Worm (Caenorhabditis elegans) whole organism, L1 larva: ENCODE data around the gene C54D10.4.
A peak's percentile ranks its signal among the peaks of the same experiment; 100 is the strongest.

Source experiments
- C04F5.9 ChIP-seq: sonication (generic microtip); optimal IDR thresholded peaks from 2 replicates; lab custom pipeline; 2016; ENCODE audit warnings: missing genetic modification characterization, missing compliant biosample characterization
- C16A3.4 ChIP-seq: fragments of 150-350 bp; optimal IDR thresholded peaks from 2 replicates; lab custom pipeline; 2014; ENCODE audit warnings: missing biosample characterization, missing genetic modification characterization
- C34B4.2 ChIP-seq: sonication (generic microtip); optimal IDR thresholded peaks from 2 replicates; lab custom pipeline; 2017; ENCODE audit warnings: mild to moderate bottlenecking, missing genetic modification characterization, missing compliant biosample characterization
- Y116A8C.19 ChIP-seq: sonication (generic microtip); optimal IDR thresholded peaks from 2 replicates; lab custom pipeline; 2016; ENCODE audit warnings: missing compliant biosample characterization, missing genetic modification characterization, borderline replicate concordance
- aly-2 ChIP-seq: fragments of 150-350 bp; optimal IDR thresholded peaks from 2 replicates; lab custom pipeline; 2014; ENCODE audit warnings: missing biosample characterization, missing genetic modification characterization
- ceh-63 ChIP-seq: fragments of 200-800 bp; sonication (Bioruptor generic); optimal IDR thresholded peaks from 2 replicates; lab custom pipeline; 2018; ENCODE audit warnings: mild to moderate bottlenecking, missing genetic modification characterization, missing compliant biosample characterization
- ceh-88 ChIP-seq: fragments of 200-800 bp; sonication (Bioruptor generic); IDR thresholded peaks from 2 replicates; pipeline ENCODE4 v1.3.6; 2022; ENCODE audit warnings: missing genetic modification characterization, missing compliant biosample characterization
- ceh-90 ChIP-seq: sonication (generic microtip); optimal IDR thresholded peaks from 2 replicates; lab custom pipeline; 2016; ENCODE audit warnings: missing genetic modification characterization, missing compliant biosample characterization
- efl-1 ChIP-seq, 4 experiments: fragments of 150-350 bp; optimal IDR thresholded peaks in 3 of 4; peaks in 1 of 4; 1 replicate in 1 of 4; 2 replicates in 3 of 4; lab custom pipeline; 2014; ENCODE audit warnings: missing biosample characterization in 2 of 4, missing genetic modification characterization in 2 of 4, missing genetic modification reagents in 2 of 4
- efl-3 ChIP-seq: fragments of 200-800 bp; sonication (Bioruptor generic); optimal IDR thresholded peaks from 2 replicates; lab custom pipeline; 2018; ENCODE audit warnings: mild to moderate bottlenecking, missing genetic modification characterization, missing compliant biosample characterization
- egl-27 ChIP-seq, 2 experiments: fragments of 150-350 bp in 1 of 2; sonication (generic microtip); optimal IDR thresholded peaks; 3 replicates each; lab custom pipeline; 2017 to 2018; ENCODE audit warnings: missing biosample characterization in 2 of 2, missing genetic modification characterization in 2 of 2, missing genetic modification reagents in 2 of 2
- elt-2 ChIP-seq: sonication (generic microtip); optimal IDR thresholded peaks from 2 replicates; lab custom pipeline; 2016; ENCODE audit warnings: missing genetic modification characterization, mild to moderate bottlenecking, inconsistent platforms, missing compliant biosample characterization, missing genetic modification reagents
- elt-3 ChIP-seq, 6 experiments: fragments of 150-350 bp in 1 of 6; sonication (generic microtip); optimal IDR thresholded peaks; 2 replicates each; lab custom pipeline; 2017 to 2018; ENCODE audit warnings: missing biosample characterization in 6 of 6, missing genetic modification characterization in 6 of 6, inconsistent platforms in 1 of 6
- fkh-10 ChIP-seq: sonication (generic microtip); optimal IDR thresholded peaks from 2 replicates; lab custom pipeline; 2017; ENCODE audit warnings: missing biosample characterization, missing genetic modification reagents, missing genetic modification characterization
- fkh-4 ChIP-seq: sonication (generic microtip); optimal IDR thresholded peaks from 2 replicates; lab custom pipeline; 2016; ENCODE audit warnings: missing compliant biosample characterization, missing genetic modification characterization, borderline replicate concordance
- hpl-2 ChIP-seq: fragments of 150-350 bp; optimal IDR thresholded peaks from 2 replicates; lab custom pipeline; 2014; ENCODE audit warnings: missing biosample characterization, missing genetic modification reagents, missing genetic modification characterization
- irx-1 ChIP-seq: sonication (generic microtip); optimal IDR thresholded peaks from 2 replicates; lab custom pipeline; 2016; ENCODE audit warnings: missing genetic modification characterization, missing compliant biosample characterization
- isw-1 ChIP-seq: fragments of 200-800 bp; sonication (Bioruptor generic); IDR thresholded peaks from 2 replicates; pipeline ENCODE4 v1.3.6; 2022; ENCODE audit warnings: missing genetic modification characterization, missing compliant biosample characterization
- jun-1 ChIP-seq: fragments of 150-350 bp; optimal IDR thresholded peaks from 2 replicates; lab custom pipeline; 2014; ENCODE audit warnings: missing biosample characterization, missing genetic modification reagents, missing genetic modification characterization
- lin-13 ChIP-seq: fragments of 150-350 bp; optimal IDR thresholded peaks from 2 replicates; lab custom pipeline; 2014; ENCODE audit warnings: missing biosample characterization, missing genetic modification reagents, missing genetic modification characterization
- lin-14 ChIP-seq: fragments of 200-800 bp; sonication (Bioruptor generic); optimal IDR thresholded peaks from 2 replicates; lab custom pipeline; 2018; ENCODE audit warnings: mild to moderate bottlenecking, missing genetic modification characterization, moderate library complexity, missing compliant biosample characterization
- lin-35 ChIP-seq, 2 experiments: fragments of 150-350 bp; optimal IDR thresholded peaks; 2 replicates each; lab custom pipeline; 2014; ENCODE audit warnings: missing biosample characterization in 2 of 2, missing genetic modification characterization in 2 of 2, missing genetic modification reagents in 2 of 2
- lin-39 ChIP-seq: fragments of 150-350 bp; optimal IDR thresholded peaks from 2 replicates; lab custom pipeline; 2014; ENCODE audit warnings: missing biosample characterization, missing genetic modification reagents, missing genetic modification characterization
- lir-3 ChIP-seq: sonication (generic microtip); optimal IDR thresholded peaks from 2 replicates; lab custom pipeline; 2016; ENCODE audit warnings: mild to moderate bottlenecking, missing genetic modification characterization, moderate library complexity, missing compliant biosample characterization; ENCODE audit not compliant: poor library complexity
- mab-9 ChIP-seq: fragments of 200-800 bp; sonication (Bioruptor generic); IDR thresholded peaks from 2 replicates; pipeline ENCODE4 v1.3.6; 2022; ENCODE audit warnings: missing genetic modification reagents, missing genetic modification characterization, missing compliant biosample characterization
- mdl-1 ChIP-seq, 2 experiments: fragments of 150-350 bp; optimal IDR thresholded peaks; 2 replicates each; lab custom pipeline; 2014 to 2017; ENCODE audit warnings: missing biosample characterization in 2 of 2, missing genetic modification characterization in 2 of 2, inconsistent platforms in 1 of 2
- mef-2 ChIP-seq: fragments of 150-350 bp; optimal IDR thresholded peaks from 2 replicates; lab custom pipeline; 2014; ENCODE audit warnings: missing biosample characterization, missing genetic modification characterization
- nhr-20 ChIP-seq: sonication (generic microtip); optimal IDR thresholded peaks from 2 replicates; lab custom pipeline; 2016; ENCODE audit warnings: mild to moderate bottlenecking, missing genetic modification characterization, missing compliant biosample characterization
- nhr-28 ChIP-seq: fragments of 150-350 bp; optimal IDR thresholded peaks from 2 replicates; lab custom pipeline; 2014; ENCODE audit warnings: missing biosample characterization, missing genetic modification characterization
- nhr-71 ChIP-seq: sonication (generic microtip); optimal IDR thresholded peaks from 2 replicates; lab custom pipeline; 2016; ENCODE audit warnings: mild to moderate bottlenecking, missing genetic modification characterization, moderate library complexity, missing compliant biosample characterization
- pax-3 ChIP-seq: fragments of 200-800 bp; sonication (Bioruptor generic); optimal IDR thresholded peaks from 2 replicates; lab custom pipeline; 2018; ENCODE audit warnings: mild to moderate bottlenecking, missing genetic modification characterization, moderate library complexity, missing compliant biosample characterization
- pqm-1 ChIP-seq: sonication (generic microtip); optimal IDR thresholded peaks from 3 replicates; lab custom pipeline; 2017; ENCODE audit warnings: missing biosample characterization, missing genetic modification characterization
- rnt-1 ChIP-seq: sonication (generic microtip); optimal IDR thresholded peaks from 2 replicates; lab custom pipeline; 2016; ENCODE audit warnings: mild to moderate bottlenecking, missing genetic modification characterization, moderate library complexity, missing compliant biosample characterization
- skn-1 ChIP-seq: fragments of 150-350 bp; optimal IDR thresholded peaks from 2 replicates; lab custom pipeline; 2014; ENCODE audit warnings: missing biosample characterization, missing genetic modification characterization
- snpc-4 ChIP-seq: fragments of 150-350 bp; optimal IDR thresholded peaks from 2 replicates; lab custom pipeline; 2014; ENCODE audit warnings: missing biosample characterization, missing genetic modification characterization
- sup-37 ChIP-seq: fragments of 200-800 bp; sonication (Bioruptor generic); optimal IDR thresholded peaks from 2 replicates; lab custom pipeline; 2018; ENCODE audit warnings: mild to moderate bottlenecking, missing genetic modification characterization, missing compliant biosample characterization
- tbx-2 ChIP-seq: sonication (generic microtip); optimal IDR thresholded peaks from 2 replicates; lab custom pipeline; 2016; ENCODE audit warnings: missing genetic modification characterization, missing compliant biosample characterization
- tlp-1 ChIP-seq: fragments of 150-350 bp; optimal IDR thresholded peaks from 2 replicates; lab custom pipeline; 2014; ENCODE audit warnings: missing biosample characterization, missing genetic modification characterization
- unc-62 ChIP-seq: fragments of 150-350 bp; optimal IDR thresholded peaks from 2 replicates; lab custom pipeline; 2014; ENCODE audit warnings: missing biosample characterization, missing genetic modification reagents, missing genetic modification characterization

C54D10.4 gene

ce11 chrV:12420843-12421242, at the start of gene C54D10.4:
TSS of gene C54D10.4 (minus strand) at chrV:12420943.
- no peak for TF ChIP-seq lir-3
- TF ChIP-seq hpl-2, result no peak
- no peak for TF ChIP-seq lin-13 (GFP tag; lab: Kevin White, UChicago)

ce11 chrV:12470324-12470723, 49.6 kb upstream of the C54D10.4 start:
- TF ChIP-seq C16A3.4 (tag; lab: Kevin White, UChicago), result no peak
- no peak for TF ChIP-seq isw-1 (GFP tag; lab: Robert Waterston, UW)
- TF ChIP-seq aly-2 (tag; lab: Kevin White, UChicago), result no peak
- TF ChIP-seq Y116A8C.19 (tag; lab: Kevin White, UChicago), result no peak
- TF ChIP-seq ceh-63 (GFP tag; lab: Kevin White, UChicago), result no peak
- TF ChIP-seq fkh-4, result no peak
- TF ChIP-seq sup-37 (GFP tag; lab: Kevin White, UChicago), result no peak
- TF ChIP-seq hpl-2, result no peak
- TF ChIP-seq unc-62, result no peak
- no peak for TF ChIP-seq ceh-90 (tag; lab: Kevin White, UChicago)
- TF ChIP-seq fkh-10, result no peak
- TF ChIP-seq egl-27 (tag; optimal IDR thresholded peaks at IDR 0.05; lab: Kevin White, UChicago), result no peak
- no peak for TF ChIP-seq tlp-1 (tag; lab: Kevin White, UChicago)
- TF ChIP-seq mab-9, result no peak
- TF ChIP-seq efl-3 (GFP tag; lab: Kevin White, UChicago), result no peak

DNA sequence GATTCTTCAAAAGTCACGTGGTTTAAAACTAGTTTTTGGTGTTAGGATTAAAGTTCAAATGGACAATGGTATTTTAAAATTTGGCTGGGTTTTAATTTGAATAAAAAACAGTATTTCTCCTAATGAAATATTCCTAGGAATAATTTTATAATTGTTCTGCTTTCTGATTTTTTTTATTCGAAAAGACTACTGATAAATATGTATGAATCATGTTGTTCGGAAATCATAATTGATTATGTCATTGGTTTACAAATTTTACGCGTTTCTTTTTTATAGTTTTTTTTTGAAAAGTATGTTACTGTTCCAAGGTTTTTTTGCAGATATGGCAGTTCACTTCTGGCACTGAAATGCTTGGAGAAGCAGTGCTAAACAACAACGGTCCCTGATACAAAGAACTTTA, 47.6 kb upstream of the C54D10.4 start, which contains the start of gene F28C1.3:
Gene F28C1.3, plus strand, starts transcription at position 301 of the 400 bp plus-strand sequence.
- TF ChIP-seq jun-1 (tag; lab: Kevin White, UChicago) (no peak), nhr-71 (no peak), snpc-4 (tag; lab: Kevin White, UChicago) (no peak), ceh-63 (GFP tag; lab: Kevin White, UChicago) (no peak), C34B4.2 (no peak), irx-1 (tag; lab: Kevin White, UChicago) (no peak), rnt-1 (tag; lab: Kevin White, UChicago) (no peak), tlp-1 (tag; lab: Kevin White, UChicago) (no peak), mdl-1 (tag; optimal IDR thresholded peaks at IDR 0.05; lab: Kevin White, UChicago) (no peak), efl-1 (optimal IDR thresholded peaks at IDR 0.05; lab: Kevin White, UChicago) (no peak), efl-1 (GFP tag; optimal IDR thresholded peaks at IDR 0.05 in 1 of 2; lab: Kevin White, UChicago) (no peak), Y116A8C.19 (tag; lab: Kevin White, UChicago) (no peak), elt-3 (tag; optimal IDR thresholded peaks at IDR 0.05; lab: Kevin White, UChicago) (no peak), skn-1 (tag; lab: Kevin White, UChicago) (no peak), mef-2 (tag; lab: Kevin White, UChicago) (no peak), lin-39 (tag; lab: Kevin White, UChicago) (no peak), nhr-28 (tag; lab: Kevin White, UChicago) (no peak), nhr-20 (tag; lab: Kevin White, UChicago) (no peak)

ce11 chrV:12467755-12468154, 47.0 kb upstream of the C54D10.4 start:
- TF ChIP-seq nhr-20 (tag; lab: Kevin White, UChicago) (peak; percentile 8), lin-14 (GFP tag; lab: Kevin White, UChicago) (peak; percentile 26), skn-1 (tag; lab: Kevin White, UChicago) (no peak), aly-2 (tag; lab: Kevin White, UChicago) (no peak), elt-3 (tag; optimal IDR thresholded peaks at IDR 0.05; lab: Kevin White, UChicago) (no peak), ceh-88 (no peak), tbx-2 (tag; lab: Kevin White, UChicago) (no peak), pax-3 (peak; percentile 5), fkh-10 (no peak), elt-2 (tag; lab: Kevin White, UChicago) (peak; percentile 67), pqm-1 (tag; lab: Kevin White, UChicago) (peak; percentile 29), lin-35 (GFP tag; optimal IDR thresholded peaks at IDR 0.05; lab: Kevin White, UChicago) (peak in 1 of 2 experiments; percentile 19), C04F5.9 (no peak)
- TF ChIP-seq, all 84 proteins: peak for 6
